Worm (Caenorhabditis elegans): ENCODE results near the gene ZC477.4.

- TF ChIP-seq nhr-77 (tag; optimal IDR thresholded peaks at IDR 0.05) (no peak), hlh-30 (tag; optimal IDR thresholded peaks at IDR 0.05; ENCODE audit: insufficient read depth) (no peak), spr-1 (tag; optimal IDR thresholded peaks at IDR 0.05) (no peak), R02D3.7 (tag; optimal IDR thresholded peaks at IDR 0.05) (no peak), hmg-1.1 (GFP tag; IDR thresholded peaks at IDR 0.05) (no peak), ama-1 (optimal IDR thresholded peaks at IDR 0.05) (no peak), nhr-48 (tag; optimal IDR thresholded peaks at IDR 0.05) (no peak)
Observed at ce11 chrIV:7095396-7095964, 3.1 kb downstream of the ZC477.4 start.

All from whole organism, L4 larva.